Fruit fly (Drosophila melanogaster) whole organism, embryonic: Measurements from ENCODE around the gene ATPsynepsilonL.

Experiments used
- ATbp ChIP-seq: fragments of 200-800 bp; sonication (Bioruptor generic); optimal IDR thresholded peaks from 2 replicates; lab custom pipeline; 2017; ENCODE audit warnings: missing biosample characterization, mild to moderate bottlenecking, missing genetic modification characterization, missing genetic modification reagents
- Atf6 ChIP-seq: fragments of 200-800 bp; sonication (Bioruptor generic); IDR thresholded peaks from 2 replicates; pipeline ENCODE4 v1.3.6; 2022; ENCODE audit warnings: missing biosample characterization, missing genetic modification characterization
- B-H2 ChIP-seq: fragments of 200-800 bp; sonication (Bioruptor generic); optimal IDR thresholded peaks from 2 replicates; lab custom pipeline; 2018; ENCODE audit warnings: missing biosample characterization, mild to moderate bottlenecking, missing genetic modification characterization
- BtbVII ChIP-seq: fragments of 200-800 bp; sonication (Bioruptor generic); optimal IDR thresholded peaks from 3 replicates; lab custom pipeline; 2017; ENCODE audit warnings: missing biosample characterization, mild to moderate bottlenecking, missing genetic modification characterization
- Bteb2 ChIP-seq: fragments of 200-800 bp; sonication (Bioruptor generic); optimal IDR thresholded peaks from 2 replicates; lab custom pipeline; 2016; ENCODE audit warnings: missing biosample characterization, missing genetic modification characterization
- CG10209 ChIP-seq: fragments of 200-800 bp; sonication (Bioruptor generic); optimal IDR thresholded peaks from 3 replicates; lab custom pipeline; 2017; ENCODE audit warnings: missing biosample characterization, mild to moderate bottlenecking, missing genetic modification characterization, missing genetic modification reagents
- CG11093 ChIP-seq: fragments of 200-800 bp; sonication (Bioruptor generic); IDR thresholded peaks from 3 replicates; pipeline ENCODE4 v1.3.6; 2022; ENCODE audit warnings: missing biosample characterization, missing genetic modification characterization
- CG1233 ChIP-seq: fragments of 200-800 bp; sonication (Bioruptor generic); optimal IDR thresholded peaks from 4 replicates; lab custom pipeline; 2018; ENCODE audit warnings: missing biosample characterization, mild to moderate bottlenecking, missing genetic modification characterization
- CG14860 ChIP-seq: fragments of 200-800 bp; sonication (Bioruptor generic); IDR thresholded peaks from 3 replicates; pipeline ENCODE4 v1.3.6; 2022; ENCODE audit warnings: missing biosample characterization, missing genetic modification characterization; ENCODE audit not compliant: partially characterized antibody
- CG17385 ChIP-seq: fragments of 200-800 bp; sonication (Bioruptor generic); optimal IDR thresholded peaks from 3 replicates; lab custom pipeline; 2018; ENCODE audit warnings: missing biosample characterization, mild to moderate bottlenecking, missing genetic modification characterization
- CG2120 ChIP-seq: fragments of 200-800 bp; sonication (Bioruptor generic); optimal IDR thresholded peaks from 3 replicates; lab custom pipeline; 2016; ENCODE audit warnings: missing biosample characterization, missing genetic modification characterization
- CG2678 ChIP-seq: fragments of 200-800 bp; sonication (Bioruptor generic); optimal IDR thresholded peaks from 3 replicates; lab custom pipeline; 2019; ENCODE audit warnings: missing biosample characterization, mild to moderate bottlenecking, missing genetic modification characterization, moderate library complexity
- CG30431 ChIP-seq: fragments of 200-800 bp; sonication (Bioruptor generic); optimal IDR thresholded peaks from 2 replicates; lab custom pipeline; 2017; ENCODE audit warnings: missing biosample characterization, missing genetic modification characterization
- CG3065 ChIP-seq: fragments of 200-800 bp; sonication (Bioruptor generic); optimal IDR thresholded peaks from 2 replicates; lab custom pipeline; 2016; ENCODE audit warnings: missing biosample characterization, missing genetic modification characterization
- CG34422 ChIP-seq: fragments of 200-800 bp; sonication (Bioruptor generic); IDR thresholded peaks from 3 replicates; pipeline ENCODE4 v1.3.6; 2022; ENCODE audit warnings: missing biosample characterization, missing genetic modification characterization
- CG4820 ChIP-seq: fragments of 200-800 bp; sonication (Bioruptor generic); optimal IDR thresholded peaks from 3 replicates; lab custom pipeline; 2016; ENCODE audit warnings: missing biosample characterization, missing genetic modification characterization
- CG4854 ChIP-seq: fragments of 200-800 bp; sonication (Bioruptor generic); optimal IDR thresholded peaks from 2 replicates; lab custom pipeline; 2016; ENCODE audit warnings: missing biosample characterization, missing genetic modification characterization, inconsistent platforms
- CG6689 ChIP-seq: fragments of 200-800 bp; sonication (Bioruptor generic); IDR thresholded peaks from 2 replicates; pipeline ENCODE4 v1.3.6; 2022; ENCODE audit warnings: missing biosample characterization, missing genetic modification characterization
- CG6765 ChIP-seq: fragments of 200-800 bp; sonication (Bioruptor generic); optimal IDR thresholded peaks from 3 replicates; lab custom pipeline; 2017; ENCODE audit warnings: missing biosample characterization, mild to moderate bottlenecking, missing genetic modification characterization
- CG7987 ChIP-seq: fragments of 200-800 bp; sonication (Bioruptor generic); optimal IDR thresholded peaks from 2 replicates; lab custom pipeline; 2018; ENCODE audit warnings: missing biosample characterization, mild to moderate bottlenecking, missing genetic modification characterization, moderate library complexity
- Chrac-16 ChIP-seq: fragments of 200-800 bp; sonication (Bioruptor generic); optimal IDR thresholded peaks from 3 replicates; lab custom pipeline; 2016; ENCODE audit warnings: missing biosample characterization, missing genetic modification characterization
- CoRest ChIP-seq: fragments of 200-800 bp; sonication (Bioruptor generic); optimal IDR thresholded peaks from 3 replicates; lab custom pipeline; 2018; ENCODE audit warnings: missing biosample characterization, mild to moderate bottlenecking, missing genetic modification characterization, moderate library complexity
- Mad ChIP-seq: fragments of 200-800 bp; sonication (Bioruptor generic); optimal IDR thresholded peaks from 2 replicates; lab custom pipeline; 2016; ENCODE audit warnings: missing biosample characterization, missing genetic modification characterization
- Mes4 ChIP-seq: fragments of 200-800 bp; sonication (Bioruptor generic); optimal IDR thresholded peaks from 2 replicates; lab custom pipeline; 2016; ENCODE audit warnings: missing biosample characterization, missing genetic modification characterization
- Nf-YB ChIP-seq: fragments of 200-800 bp; sonication (Bioruptor generic); optimal IDR thresholded peaks from 3 replicates; lab custom pipeline; 2019; ENCODE audit warnings: missing biosample characterization, mild to moderate bottlenecking, missing genetic modification characterization, moderate library complexity
- Oli ChIP-seq: fragments of 200-800 bp; sonication (Bioruptor generic); optimal IDR thresholded peaks from 2 replicates; lab custom pipeline; 2018; ENCODE audit warnings: missing biosample characterization, mild to moderate bottlenecking, missing genetic modification characterization, moderate library complexity
- PHDP ChIP-seq: fragments of 200-800 bp; sonication (Bioruptor generic); optimal IDR thresholded peaks from 3 replicates; lab custom pipeline; 2018; ENCODE audit warnings: missing biosample characterization, mild to moderate bottlenecking, missing genetic modification characterization, moderate library complexity
- Taf1 ChIP-seq: fragments of 200-800 bp; sonication (Bioruptor generic); IDR thresholded peaks from 2 replicates; pipeline ENCODE4 v1.3.6; 2022; ENCODE audit warnings: missing biosample characterization, missing genetic modification characterization
- ash1 ChIP-seq: fragments of 200-800 bp; sonication (Bioruptor generic); optimal IDR thresholded peaks from 2 replicates; lab custom pipeline; 2018; ENCODE audit warnings: missing biosample characterization, mild to moderate bottlenecking, missing genetic modification characterization
- btn ChIP-seq: fragments of 200-800 bp; sonication (Bioruptor generic); optimal IDR thresholded peaks from 2 replicates; lab custom pipeline; 2016; ENCODE audit warnings: missing biosample characterization, missing genetic modification characterization
- chn ChIP-seq: fragments of 200-800 bp; sonication (Bioruptor generic); optimal IDR thresholded peaks from 2 replicates; lab custom pipeline; 2016; ENCODE audit warnings: missing biosample characterization, missing genetic modification characterization
- disco-r ChIP-seq: fragments of 200-800 bp; sonication (Bioruptor generic); optimal IDR thresholded peaks from 2 replicates; lab custom pipeline; 2016; ENCODE audit warnings: missing biosample characterization, missing genetic modification characterization
- ewg ChIP-seq: fragments of 200-800 bp; sonication (Bioruptor generic); optimal IDR thresholded peaks from 3 replicates; lab custom pipeline; 2017; ENCODE audit warnings: mild to moderate bottlenecking, missing biosample characterization, missing genetic modification reagents, missing genetic modification characterization
- fd96Cb ChIP-seq: fragments of 200-800 bp; sonication (Bioruptor generic); optimal IDR thresholded peaks from 2 replicates; lab custom pipeline; 2018; ENCODE audit warnings: missing biosample characterization, mild to moderate bottlenecking, missing genetic modification characterization, moderate library complexity
- gce ChIP-seq: fragments of 200-800 bp; sonication (Bioruptor generic); IDR thresholded peaks from 3 replicates; pipeline ENCODE4 v1.3.6; 2022; ENCODE audit warnings: missing biosample characterization, missing genetic modification characterization
- grn ChIP-seq: fragments of 200-800 bp; sonication (Bioruptor generic); optimal IDR thresholded peaks from 3 replicates; lab custom pipeline; 2017; ENCODE audit warnings: missing biosample characterization, missing genetic modification characterization
- h ChIP-seq: fragments of >200 bp; optimal IDR thresholded peaks from 2 replicates; lab custom pipeline; 2017
- hb ChIP-seq: fragments of 200-800 bp; sonication (Bioruptor generic); IDR thresholded peaks from 3 replicates; pipeline ENCODE4 v1.3.6; 2022; ENCODE audit warnings: missing biosample characterization, missing genetic modification characterization; ENCODE audit not compliant: partially characterized antibody
- lmd ChIP-seq: fragments of 200-800 bp; sonication (Bioruptor generic); IDR thresholded peaks from 2 replicates; pipeline ENCODE4 v1.3.6; 2022; ENCODE audit warnings: missing biosample characterization, missing genetic modification characterization
- nom ChIP-seq: fragments of 200-800 bp; sonication (Bioruptor generic); optimal IDR thresholded peaks from 2 replicates; lab custom pipeline; 2017; ENCODE audit warnings: missing biosample characterization, missing genetic modification characterization, mild to moderate bottlenecking, moderate library complexity, missing genetic modification reagents
- p53 ChIP-seq: fragments of 200-800 bp; sonication (Bioruptor generic); optimal IDR thresholded peaks from 2 replicates; lab custom pipeline; 2016; ENCODE audit warnings: missing biosample characterization, missing genetic modification characterization
- pros ChIP-seq: fragments of 200-800 bp; sonication (Bioruptor generic); optimal IDR thresholded peaks from 3 replicates; lab custom pipeline; 2019; ENCODE audit warnings: missing biosample characterization, mild to moderate bottlenecking, missing genetic modification characterization, moderate library complexity
- rib ChIP-seq: fragments of 200-800 bp; sonication (Bioruptor generic); IDR thresholded peaks from 2 replicates; pipeline ENCODE4 v1.3.6; 2022; ENCODE audit warnings: missing biosample characterization, missing genetic modification characterization
- sima ChIP-seq: fragments of 200-800 bp; sonication (Bioruptor generic); optimal IDR thresholded peaks from 2 replicates; lab custom pipeline; 2016; ENCODE audit warnings: missing biosample characterization, missing genetic modification characterization
- so ChIP-seq: fragments of 200-800 bp; sonication (Bioruptor generic); IDR thresholded peaks from 3 replicates; pipeline ENCODE4 v1.3.6; 2022; ENCODE audit warnings: missing biosample characterization, missing genetic modification characterization
- sob ChIP-seq: fragments of 200-800 bp; sonication (Bioruptor generic); IDR thresholded peaks from 2 replicates; pipeline ENCODE4 v1.3.6; 2022; ENCODE audit warnings: missing biosample characterization, missing genetic modification characterization
- ttk ChIP-seq: fragments of 200-800 bp; sonication (Bioruptor generic); IDR thresholded peaks from 2 replicates; pipeline ENCODE4 v2.1.2; 2022; ENCODE audit warnings: missing biosample characterization, missing genetic modification characterization
- vnd ChIP-seq: fragments of 200-800 bp; sonication (Bioruptor generic); IDR thresholded peaks from 3 replicates; pipeline ENCODE4 v1.3.6; 2022; ENCODE audit warnings: missing biosample characterization, missing genetic modification characterization; ENCODE audit not compliant: partially characterized antibody
- zf30C ChIP-seq: fragments of 200-800 bp; sonication (Bioruptor generic); optimal IDR thresholded peaks from 3 replicates; lab custom pipeline; 2018; ENCODE audit warnings: missing biosample characterization, mild to moderate bottlenecking, missing genetic modification characterization

The ATPsynepsilonL gene

DNA sequence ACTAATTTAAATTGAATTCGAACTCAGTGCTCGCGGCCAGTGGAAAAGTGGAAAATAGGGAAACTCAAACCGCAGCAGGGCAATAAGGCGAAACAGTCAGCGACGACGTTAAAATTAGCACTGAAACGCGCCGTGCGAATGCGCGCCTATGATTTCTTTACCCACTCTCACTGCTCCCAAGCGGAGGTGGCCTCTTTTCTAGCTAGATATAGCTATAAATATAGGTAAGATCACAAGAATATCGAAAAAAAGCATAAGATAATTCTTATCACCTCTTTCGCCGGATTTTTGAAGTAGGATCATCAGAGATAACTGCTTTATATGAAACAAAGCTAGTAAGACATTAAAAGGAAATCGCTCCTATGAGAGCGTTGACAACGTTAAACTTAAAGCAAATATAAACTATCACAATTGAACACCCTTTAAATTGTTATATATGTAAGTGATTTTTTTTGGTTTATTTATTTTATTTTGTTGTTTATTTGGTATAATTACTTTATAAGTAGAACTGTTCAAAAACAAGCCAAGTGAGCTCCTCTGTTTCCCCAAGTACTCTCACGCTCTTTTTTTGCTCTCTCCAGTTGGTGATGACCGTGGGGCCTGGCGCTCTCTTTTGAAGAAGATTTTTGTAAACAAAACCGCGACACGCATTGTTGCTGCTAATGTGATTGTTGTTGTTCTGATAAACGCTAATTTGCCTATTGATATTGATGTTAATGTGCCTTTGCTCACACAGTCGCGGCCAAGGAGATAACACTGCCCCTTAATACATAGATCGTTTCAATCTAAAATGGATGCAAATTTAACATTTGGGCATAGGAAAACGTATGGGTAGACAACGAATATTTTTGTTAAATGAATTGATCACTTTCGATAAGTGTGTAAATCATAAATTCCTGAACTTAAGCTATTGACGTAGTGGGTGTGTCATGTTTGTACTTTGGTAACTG is 18.4 kb downstream of the ATPsynepsilonL start, which contains the start of gene tws (continued):
- TF ChIP-seq CoRest (tag; lab: Kevin White, UChicago): peak; percentile 66
- no peak for TF ChIP-seq p53 (GFP tag; lab: Kevin White, UChicago)
- TF ChIP-seq CG30431 (GFP tag; lab: Kevin White, UChicago): peak; percentile 9
- TF ChIP-seq ewg (GFP tag; lab: Kevin White, UChicago): peak; percentile 32
- peak; percentile 67 for TF ChIP-seq CG7987 (GFP tag; lab: Kevin White, UChicago)
- no peak for TF ChIP-seq vnd (GFP tag; lab: Robert Waterston, UW)
- peak; percentile 57 for TF ChIP-seq rib (GFP tag; lab: Robert Waterston, UW)
- TF ChIP-seq ash1 (GFP tag; lab: Kevin White, UChicago): no peak
- TF ChIP-seq so (GFP tag; lab: Robert Waterston, UW): peak; percentile 86; the same call in 2 of the 3 replicates
- TF ChIP-seq Mad (GFP tag; lab: Kevin White, UChicago): peak; percentile 16
- no peak for TF ChIP-seq Bteb2 (GFP tag; lab: Kevin White, UChicago)
- no peak for TF ChIP-seq CG4854
- TF ChIP-seq zf30C (GFP tag; lab: Kevin White, UChicago): no peak
- no peak for TF ChIP-seq btn (GFP tag; lab: Kevin White, UChicago)
- peak; percentile 19 for TF ChIP-seq fd96Cb (tag; lab: Kevin White, UChicago)
- TF ChIP-seq CG17385 (GFP tag; lab: Kevin White, UChicago): peak; percentile 30
- peak; percentile 58 for TF ChIP-seq BtbVII (GFP tag; lab: Kevin White, UChicago)
- no peak for TF ChIP-seq CG14860 (GFP tag; lab: Robert Waterston, UW)
- peak; percentile 36 for TF ChIP-seq CG1233 (GFP tag; lab: Kevin White, UChicago)
- TF ChIP-seq gce (GFP tag; lab: Robert Waterston, UW): 0 out of 3 replicates have a peak, but pooled peaks have one; percentile 17
- no peak for TF ChIP-seq Chrac-16 (GFP tag; lab: Kevin White, UChicago)
- 0 out of 2 replicates have a peak, but pooled peaks have one; percentile 36 for TF ChIP-seq sob (GFP tag; lab: Robert Waterston, UW)
- peak; percentile 4 for TF ChIP-seq B-H2
- no peak for TF ChIP-seq ttk
- TF ChIP-seq grn: no peak
- peak; percentile 21 for TF ChIP-seq Oli (tag; lab: Kevin White, UChicago)
- TF ChIP-seq CG34422: peak; percentile 35; the same call in 1 of the 3 replicates
- peak; percentile 66 for TF ChIP-seq CG10209 (GFP tag; lab: Kevin White, UChicago)
- TF ChIP-seq Taf1 (GFP tag; lab: Robert Waterston, UW): no peak
- TF ChIP-seq CG2678: peak; percentile 64
- TF ChIP-seq hb: no peak
- no peak for TF ChIP-seq pros
- TF ChIP-seq h (lab: Kevin White, UChicago): no peak
- TF ChIP-seq chn (GFP tag; lab: Kevin White, UChicago): no peak
- no peak for TF ChIP-seq sima (GFP tag; lab: Kevin White, UChicago)
- TF ChIP-seq Atf6 (GFP tag; lab: Robert Waterston, UW): peak; percentile 74
- TF ChIP-seq disco-r: peak; percentile 53
- peak; percentile 4 for TF ChIP-seq CG4820 (GFP tag; lab: Kevin White, UChicago)
- TF ChIP-seq Mes4: peak; percentile 12
- TF ChIP-seq Nf-YB (GFP tag; lab: Kevin White, UChicago): no peak
- TF ChIP-seq ATbp (GFP tag; lab: Kevin White, UChicago): peak; percentile 49
- TF ChIP-seq CG2120 (GFP tag; lab: Kevin White, UChicago): peak; percentile 50
- peak; percentile 35 for TF ChIP-seq nom (GFP tag; lab: Kevin White, UChicago)
- TF ChIP-seq lmd (GFP tag; lab: Robert Waterston, UW): peak; percentile 51
- TF ChIP-seq PHDP (tag; lab: Kevin White, UChicago): peak; percentile 70
- no peak for TF ChIP-seq CG3065 (GFP tag; lab: Kevin White, UChicago)
- peak; percentile 59 for TF ChIP-seq CG6765 (GFP tag; lab: Kevin White, UChicago)
- TF ChIP-seq CG11093 (GFP tag; lab: Robert Waterston, UW): no peak
- no peak for TF ChIP-seq CG6689 (GFP tag; lab: Robert Waterston, UW)
